Fruit fly (Drosophila melanogaster) whole organism, pupa: ENCODE results near the gene mRpL49.

Source experiments
- CG12605 ChIP-seq: fragments of 200-800 bp; sonication (Bioruptor generic); IDR thresholded peaks from 2 replicates; pipeline ENCODE4 v1.3.6; 2022; ENCODE audit warnings: missing biosample characterization, missing genetic modification characterization
- CG14655 ChIP-seq: fragments of 200-800 bp; sonication (Bioruptor generic); optimal IDR thresholded peaks from 3 replicates; lab custom pipeline; 2017; ENCODE audit warnings: mild to moderate bottlenecking, missing biosample characterization, missing genetic modification reagents, missing genetic modification characterization
- CG15710 ChIP-seq: fragments of 200-800 bp; sonication (Bioruptor generic); optimal IDR thresholded peaks from 2 replicates; lab custom pipeline; 2018; ENCODE audit warnings: missing biosample characterization, mild to moderate bottlenecking, missing genetic modification characterization, moderate library complexity
- CG17806 ChIP-seq: fragments of 200-800 bp; sonication (Bioruptor generic); optimal IDR thresholded peaks from 2 replicates; lab custom pipeline; 2018; ENCODE audit warnings: missing biosample characterization, mild to moderate bottlenecking, missing genetic modification characterization, moderate library complexity
- CG32121 ChIP-seq: fragments of 200-800 bp; sonication (Bioruptor generic); IDR thresholded peaks from 2 replicates; pipeline ENCODE4 v1.3.6; 2022; ENCODE audit warnings: missing biosample characterization, missing genetic modification characterization
- CG4496 ChIP-seq: fragments of 200-800 bp; sonication (Bioruptor generic); IDR thresholded peaks from 3 replicates; pipeline ENCODE4 v1.3.6; 2022; ENCODE audit warnings: missing biosample characterization, missing genetic modification characterization
- CG8301 ChIP-seq: fragments of 200-800 bp; sonication (Bioruptor generic); optimal IDR thresholded peaks from 2 replicates; lab custom pipeline; 2018; ENCODE audit warnings: missing biosample characterization, mild to moderate bottlenecking, missing genetic modification characterization
- CG9948 ChIP-seq: fragments of 200-800 bp; sonication (Bioruptor generic); optimal IDR thresholded peaks from 2 replicates; lab custom pipeline; 2018; ENCODE audit warnings: missing biosample characterization, mild to moderate bottlenecking, missing genetic modification characterization, moderate library complexity
- rn ChIP-seq: fragments of 200-800 bp; sonication (Bioruptor generic); IDR thresholded peaks from 2 replicates; pipeline ENCODE4 v1.3.6; 2022; ENCODE audit warnings: missing biosample characterization, missing genetic modification characterization

- TF ChIP-seq CG17806 (tag; lab: Kevin White, UChicago) (peak; percentile 22), CG4496 (GFP tag; lab: Robert Waterston, UW) (no peak), CG15710 (tag; lab: Kevin White, UChicago) (peak; percentile 28), CG9948 (tag; lab: Kevin White, UChicago) (peak; percentile 38), CG14655 (peak; percentile 53), rn (GFP tag; lab: Robert Waterston, UW) (peak; percentile 22; the same call in 1 of the 2 replicates), CG8301 (tag; lab: Kevin White, UChicago) (peak; percentile 55), CG12605 (peak; percentile 69), CG32121 (GFP tag; lab: Robert Waterston, UW) (peak; percentile 59)
Measured at dm6 chrX:12905014-12905900, 1.6 kb upstream of the mRpL49 start.
